Worm (Caenorhabditis elegans) whole organism, late embryonic: ENCODE measurements around the gene ZK1307.8.
A peak's percentile ranks its signal among the peaks of the same experiment; 100 is the strongest.

Experiments
- C08G9.2 ChIP-seq: sonication (generic microtip); optimal IDR thresholded peaks from 2 replicates; lab custom pipeline; 2016; ENCODE audit warnings: mild to moderate bottlenecking, missing genetic modification characterization, moderate library complexity, missing compliant biosample characterization
- C38D4.7 ChIP-seq: fragments of 200-800 bp; sonication (Bioruptor generic); optimal IDR thresholded peaks from 2 replicates; lab custom pipeline; 2018; ENCODE audit warnings: mild to moderate bottlenecking, missing genetic modification characterization, moderate library complexity, missing compliant biosample characterization
- F13H6.1 ChIP-seq: sonication (generic microtip); optimal IDR thresholded peaks from 2 replicates; lab custom pipeline; 2016; ENCODE audit warnings: missing genetic modification characterization, missing compliant biosample characterization
- K02D7.2 ChIP-seq: sonication (generic microtip); optimal IDR thresholded peaks from 2 replicates; lab custom pipeline; 2017; ENCODE audit warnings: mild to moderate bottlenecking, missing genetic modification characterization, missing compliant biosample characterization
- T23F11.4 ChIP-seq: fragments of 200-800 bp; sonication (Bioruptor generic); optimal IDR thresholded peaks from 2 replicates; lab custom pipeline; 2018; ENCODE audit warnings: mild to moderate bottlenecking, missing genetic modification characterization, missing compliant biosample characterization
- Y22D7AL.16 ChIP-seq: sonication (generic microtip); optimal IDR thresholded peaks from 2 replicates; lab custom pipeline; 2016; ENCODE audit warnings: missing genetic modification characterization, missing compliant biosample characterization
- ama-1 ChIP-seq: fragments of 150-350 bp; optimal IDR thresholded peaks from 2 replicates; lab custom pipeline; 2014
- ceh-14 ChIP-seq: sonication (generic microtip); optimal IDR thresholded peaks from 2 replicates; lab custom pipeline; 2016; ENCODE audit warnings: missing genotype, missing genetic modification characterization, missing compliant biosample characterization
- ceh-18 ChIP-seq: sonication (generic microtip); optimal IDR thresholded peaks from 2 replicates; lab custom pipeline; 2016; ENCODE audit warnings: missing genetic modification characterization, missing compliant biosample characterization
- ceh-19 ChIP-seq: fragments of 200-800 bp; sonication (Bioruptor generic); optimal IDR thresholded peaks from 2 replicates; lab custom pipeline; 2018; ENCODE audit warnings: mild to moderate bottlenecking, missing genetic modification characterization, missing compliant biosample characterization
- ceh-22 ChIP-seq: sonication (generic microtip); optimal IDR thresholded peaks from 2 replicates; lab custom pipeline; 2017; ENCODE audit warnings: missing biosample characterization, missing genetic modification characterization
- ceh-24 ChIP-seq: sonication (generic microtip); optimal IDR thresholded peaks from 2 replicates; lab custom pipeline; 2016; ENCODE audit warnings: mild to moderate bottlenecking, missing genetic modification characterization, missing compliant biosample characterization
- ceh-30 ChIP-seq: fragments of 150-350 bp; optimal IDR thresholded peaks from 2 replicates; lab custom pipeline; 2014; ENCODE audit warnings: missing biosample characterization, missing genetic modification characterization
- ceh-31 ChIP-seq: sonication (generic microtip); optimal IDR thresholded peaks from 2 replicates; lab custom pipeline; 2016; ENCODE audit warnings: missing genetic modification characterization, missing compliant biosample characterization
- ceh-48 ChIP-seq: sonication (generic microtip); optimal IDR thresholded peaks from 2 replicates; lab custom pipeline; 2016; ENCODE audit warnings: missing genetic modification characterization, inconsistent platforms, missing compliant biosample characterization
- ceh-6 ChIP-seq: fragments of 200-800 bp; sonication (Bioruptor generic); optimal IDR thresholded peaks from 2 replicates; lab custom pipeline; 2018; ENCODE audit warnings: mild to moderate bottlenecking, missing genetic modification characterization, missing compliant biosample characterization
- che-1 ChIP-seq: sonication (generic microtip); optimal IDR thresholded peaks from 2 replicates; lab custom pipeline; 2016; ENCODE audit warnings: mild to moderate bottlenecking, missing genetic modification characterization, missing compliant biosample characterization
- dmd-4 ChIP-seq: sonication (generic microtip); optimal IDR thresholded peaks from 2 replicates; lab custom pipeline; 2016; ENCODE audit warnings: borderline replicate concordance, missing genetic modification characterization, missing compliant biosample characterization
- elt-2 ChIP-seq: sonication (generic microtip); optimal IDR thresholded peaks from 2 replicates; lab custom pipeline; 2016; ENCODE audit warnings: missing genetic modification reagents, missing genetic modification characterization, missing compliant biosample characterization
- elt-4 ChIP-seq: sonication (generic microtip); optimal IDR thresholded peaks from 2 replicates; lab custom pipeline; 2016; ENCODE audit warnings: missing genetic modification characterization, missing compliant biosample characterization
- ets-4 ChIP-seq: sonication (generic microtip); optimal IDR thresholded peaks from 2 replicates; lab custom pipeline; 2016; ENCODE audit warnings: missing genetic modification characterization, missing compliant biosample characterization
- eyg-1 ChIP-seq: sonication (generic microtip); optimal IDR thresholded peaks from 2 replicates; lab custom pipeline; 2016; ENCODE audit warnings: missing genotype, missing genetic modification characterization, missing compliant biosample characterization
- fkh-10 ChIP-seq: fragments of 150-350 bp; optimal IDR thresholded peaks from 2 replicates; lab custom pipeline; 2014; ENCODE audit warnings: missing biosample characterization, missing genetic modification reagents, missing genetic modification characterization
- fkh-6 ChIP-seq: sonication (generic microtip); optimal IDR thresholded peaks from 2 replicates; lab custom pipeline; 2016; ENCODE audit warnings: missing genetic modification characterization, missing compliant biosample characterization
- gmeb-2 ChIP-seq: sonication (generic microtip); optimal IDR thresholded peaks from 2 replicates; lab custom pipeline; 2016; ENCODE audit warnings: missing genetic modification characterization, inconsistent platforms, missing compliant biosample characterization
- lim-6 ChIP-seq: sonication (generic microtip); optimal IDR thresholded peaks from 2 replicates; lab custom pipeline; 2016; ENCODE audit warnings: missing genetic modification characterization, missing compliant biosample characterization
- lin-11 ChIP-seq: fragments of 200-800 bp; sonication (Bioruptor generic); optimal IDR thresholded peaks from 2 replicates; lab custom pipeline; 2018; ENCODE audit warnings: mild to moderate bottlenecking, missing genetic modification characterization, missing compliant biosample characterization
- nfya-1 ChIP-seq: sonication (generic microtip); optimal IDR thresholded peaks from 2 replicates; lab custom pipeline; 2017; ENCODE audit warnings: missing genetic modification characterization, mild to moderate bottlenecking, missing compliant biosample characterization, antibody characterized with exemption, moderate library complexity
- nhr-11 ChIP-seq: fragments of 150-350 bp; optimal IDR thresholded peaks from 2 replicates; lab custom pipeline; 2014; ENCODE audit warnings: missing biosample characterization, missing genetic modification characterization
- pag-3 ChIP-seq: sonication (generic microtip); optimal IDR thresholded peaks from 2 replicates; lab custom pipeline; 2016; ENCODE audit warnings: missing compliant biosample characterization, missing genetic modification characterization, borderline replicate concordance
- pax-1 ChIP-seq: fragments of 150-350 bp; optimal IDR thresholded peaks from 2 replicates; lab custom pipeline; 2014; ENCODE audit warnings: missing biosample characterization, missing genetic modification characterization
- pqm-1 ChIP-seq: sonication (generic microtip); optimal IDR thresholded peaks from 2 replicates; lab custom pipeline; 2016; ENCODE audit warnings: missing genetic modification characterization, missing compliant biosample characterization
- ref-2 ChIP-seq: sonication (generic microtip); optimal IDR thresholded peaks from 2 replicates; lab custom pipeline; 2016; ENCODE audit warnings: missing genetic modification characterization, missing compliant biosample characterization
- sox-2 ChIP-seq: fragments of 200-800 bp; sonication (Bioruptor generic); IDR thresholded peaks from 2 replicates; pipeline ENCODE4 v1.3.6; 2022; ENCODE audit warnings: missing genetic modification reagents, missing genetic modification characterization, missing compliant biosample characterization
- sox-4 ChIP-seq: sonication (generic microtip); optimal IDR thresholded peaks from 2 replicates; lab custom pipeline; 2017; ENCODE audit warnings: mild to moderate bottlenecking, missing genetic modification characterization, inconsistent platforms, missing compliant biosample characterization
- tbx-7 ChIP-seq: sonication (generic microtip); optimal IDR thresholded peaks from 2 replicates; lab custom pipeline; 2016; ENCODE audit warnings: missing genotype, missing genetic modification characterization, missing compliant biosample characterization
- ttx-3 ChIP-seq: sonication (generic microtip); optimal IDR thresholded peaks from 2 replicates; lab custom pipeline; 2016; ENCODE audit warnings: missing genetic modification reagents, missing genetic modification characterization, missing compliant biosample characterization
- unc-42 ChIP-seq: sonication (generic microtip); optimal IDR thresholded peaks from 2 replicates; lab custom pipeline; 2016; ENCODE audit warnings: missing genotype, missing genetic modification characterization, missing compliant biosample characterization
- unc-55 ChIP-seq: sonication (generic microtip); optimal IDR thresholded peaks from 2 replicates; lab custom pipeline; 2017; ENCODE audit warnings: missing biosample characterization, missing genetic modification reagents, missing genetic modification characterization
- unc-86 ChIP-seq: sonication (generic microtip); optimal IDR thresholded peaks from 2 replicates; lab custom pipeline; 2016; ENCODE audit warnings: missing genetic modification characterization, missing compliant biosample characterization

ZK1307.8 gene

DNA sequence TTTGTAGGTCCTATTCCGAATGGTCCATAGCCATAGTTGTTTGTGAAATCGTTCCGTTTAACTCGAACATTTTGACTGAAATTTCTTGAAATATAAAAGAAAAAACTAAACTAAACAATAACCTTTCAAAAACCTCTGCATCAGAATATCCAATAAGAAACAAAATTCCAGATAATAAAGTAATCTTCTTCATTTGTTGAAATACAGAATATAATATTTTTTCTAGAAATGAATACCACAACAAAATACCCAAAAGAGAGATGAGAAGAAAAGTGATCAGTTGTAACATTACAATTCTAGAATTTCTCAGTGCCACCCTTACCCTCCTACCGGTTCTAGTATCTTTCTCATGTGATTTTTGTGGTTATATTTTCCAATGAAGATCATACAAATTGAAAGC, 29.3 kb downstream of the ZK1307.8 start, which contains the start of gene ZK1307.2:
ZK1307.2 (minus strand) TSS at position 274 of the 400 bp plus-strand sequence.
- TF ChIP-seq K02D7.2 (tag; lab: Kevin White, UChicago) (no peak), tbx-7 (tag; lab: Kevin White, UChicago) (no peak), fkh-6 (tag; lab: Kevin White, UChicago) (no peak), sox-2 (GFP tag; lab: Robert Waterston, UW) (no peak), lim-6 (tag; lab: Kevin White, UChicago) (no peak), lin-11 (tag; lab: Kevin White, UChicago) (no peak), ttx-3 (tag; lab: Kevin White, UChicago) (no peak), C38D4.7 (no peak), sox-4 (no peak), ceh-31 (tag; lab: Kevin White, UChicago) (no peak), ets-4 (tag; lab: Kevin White, UChicago) (no peak), ref-2 (tag; lab: Kevin White, UChicago) (no peak), pax-1 (tag; lab: Kevin White, UChicago) (no peak), nfya-1 (tag; lab: Kevin White, UChicago) (no peak), unc-42 (no peak), ceh-14 (tag; lab: Kevin White, UChicago) (no peak), nhr-11 (no peak), T23F11.4 (GFP tag; lab: Kevin White, UChicago) (no peak), ceh-19 (GFP tag; lab: Kevin White, UChicago) (no peak), ceh-22 (tag; lab: Kevin White, UChicago) (no peak)

ce11 chrII:9655530-9656139, 31.2 kb downstream of the ZK1307.8 start, which contains the start of gene ZK1307.1:
Gene ZK1307.1, minus strand, starts transcription at chrII:9655580.
- no peak for TF ChIP-seq pqm-1 (tag; lab: Kevin White, UChicago)
- TF ChIP-seq elt-2 (tag; lab: Kevin White, UChicago): peak; percentile 29
- TF ChIP-seq, all 69 proteins: peak for 1

- TF ChIP-seq F13H6.1 (tag; lab: Kevin White, UChicago): no peak
- TF ChIP-seq elt-2 (tag; lab: Kevin White, UChicago): peak; percentile 19
- TF ChIP-seq ceh-18 (tag; lab: Kevin White, UChicago): no peak
Observed at ce11 chrII:9656210-9656755, 31.9 kb downstream of the ZK1307.8 start, which contains the start of gene gstk-1. Gene gstk-1, plus strand, starts transcription at chrII:9656705.

DNA sequence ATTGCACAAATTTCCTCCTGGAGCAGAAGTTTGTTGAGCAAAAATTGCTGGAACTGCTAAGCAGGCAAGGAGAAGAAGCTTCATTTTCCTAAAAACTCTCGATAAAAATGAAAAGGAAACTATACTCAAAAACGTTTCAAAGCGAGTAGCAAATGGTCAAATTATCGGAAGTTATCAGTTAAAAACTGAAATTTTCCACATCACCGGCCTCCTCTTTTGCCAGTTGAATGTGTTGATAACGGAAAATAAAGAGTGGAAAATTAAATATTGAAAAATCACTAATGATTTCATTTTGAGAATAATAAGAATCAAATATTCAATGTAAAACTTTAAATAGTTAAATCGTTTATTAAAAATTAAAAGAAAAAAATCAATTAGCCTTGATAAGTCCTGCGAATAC, 34.5 kb downstream of the ZK1307.8 start, which contains the start of gene ZK1320.2:
ZK1320.2 (minus strand) TSS at position 88 of the 400 bp plus-strand sequence.
- TF ChIP-seq ceh-24 (no peak), ref-2 (tag; lab: Kevin White, UChicago) (no peak), ceh-19 (GFP tag; lab: Kevin White, UChicago) (no peak)

DNA sequence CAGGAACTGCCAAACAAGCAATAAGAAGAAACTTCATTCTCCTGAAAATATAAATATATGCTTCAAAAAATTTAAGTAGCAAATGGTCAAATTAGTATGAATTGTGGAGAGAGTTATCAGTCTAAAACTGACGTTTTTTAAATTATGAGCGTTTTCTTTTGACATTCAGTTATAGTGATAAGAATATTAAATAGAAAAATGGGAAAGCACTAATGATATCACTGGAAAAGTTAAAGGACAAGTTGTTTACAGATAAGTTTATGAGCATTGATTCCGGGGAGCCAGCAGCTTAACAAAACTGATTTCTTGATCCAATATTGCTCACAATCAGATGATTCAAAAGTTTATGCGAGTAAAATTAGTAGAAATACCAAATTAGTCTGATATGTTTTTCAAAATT, 36.0 kb downstream of the ZK1307.8 start, which contains the start of gene ZK1320.3:
ZK1320.3 (minus strand) TSS at position 41 of the 400 bp plus-strand sequence.
- no peak for TF ChIP-seq ama-1 (lab: Kevin White, UChicago)
- TF ChIP-seq pag-3 (tag; lab: Kevin White, UChicago): no peak
- no peak for TF ChIP-seq ceh-19 (GFP tag; lab: Kevin White, UChicago)
- TF ChIP-seq ceh-48 (tag; lab: Kevin White, UChicago): no peak
- no peak for TF ChIP-seq elt-4 (tag; lab: Kevin White, UChicago)
- no peak for TF ChIP-seq ceh-6
- TF ChIP-seq ceh-30: no peak
- TF ChIP-seq unc-55 (GFP tag; lab: Kevin White, UChicago): no peak
- TF ChIP-seq ceh-31 (tag; lab: Kevin White, UChicago): no peak
- TF ChIP-seq gmeb-2 (tag; lab: Kevin White, UChicago): no peak
- no peak for TF ChIP-seq Y22D7AL.16 (tag; lab: Kevin White, UChicago)
- no peak for TF ChIP-seq C08G9.2 (tag; lab: Kevin White, UChicago)
- TF ChIP-seq ceh-24: no peak
- no peak for TF ChIP-seq eyg-1 (tag; lab: Kevin White, UChicago)
- no peak for TF ChIP-seq dmd-4 (tag; lab: Kevin White, UChicago)
- no peak for TF ChIP-seq che-1 (tag; lab: Kevin White, UChicago)
- TF ChIP-seq pax-1 (tag; lab: Kevin White, UChicago): no peak
- no peak for TF ChIP-seq fkh-10 (GFP tag; lab: Kevin White, UChicago)
- no peak for TF ChIP-seq unc-86 (tag; lab: Kevin White, UChicago)
- no peak for TF ChIP-seq unc-42
- TF ChIP-seq, all 69 proteins: peak for 0
